Fruit fly (Drosophila melanogaster) whole organism, prepupa: Measurements from ENCODE around the gene mh.

Experiments used
- Blimp-1 ChIP-seq: fragments of 200-800 bp; sonication (Bioruptor generic); optimal IDR thresholded peaks from 3 replicates; lab custom pipeline; 2017; ENCODE audit warnings: missing biosample characterization, missing genetic modification characterization, mild to moderate bottlenecking, moderate library complexity, missing genetic modification reagents
- CG11294 ChIP-seq: fragments of 200-800 bp; sonication (Bioruptor generic); IDR thresholded peaks from 2 replicates; pipeline ENCODE4 v1.3.6; 2022; ENCODE audit warnings: missing biosample characterization, missing genetic modification characterization
- CG11902 ChIP-seq: fragments of 200-800 bp; sonication (Bioruptor generic); optimal IDR thresholded peaks from 3 replicates; lab custom pipeline; 2016; ENCODE audit warnings: missing biosample characterization, missing genetic modification characterization
- CG1621 ChIP-seq: fragments of 200-800 bp; sonication (Bioruptor generic); optimal IDR thresholded peaks from 3 replicates; lab custom pipeline; 2018; ENCODE audit warnings: missing biosample characterization, mild to moderate bottlenecking, missing genetic modification characterization
- CG16779 ChIP-seq: fragments of 200-800 bp; sonication (Bioruptor generic); optimal IDR thresholded peaks from 3 replicates; lab custom pipeline; 2017; ENCODE audit warnings: missing biosample characterization, mild to moderate bottlenecking, missing genetic modification characterization
- CG3032 ChIP-seq: fragments of 200-800 bp; optimal IDR thresholded peaks from 2 replicates; lab custom pipeline; 2019; ENCODE audit warnings: missing biosample characterization, mild to moderate bottlenecking, missing genetic modification characterization, moderate library complexity
- CG31627 ChIP-seq: fragments of 200-800 bp; sonication (Bioruptor generic); optimal IDR thresholded peaks from 3 replicates; lab custom pipeline; 2016; ENCODE audit warnings: missing biosample characterization, missing genetic modification characterization
- CG34406 ChIP-seq: fragments of 200-800 bp; sonication (Bioruptor generic); optimal IDR thresholded peaks from 3 replicates; lab custom pipeline; 2016; ENCODE audit warnings: missing biosample characterization, missing genetic modification characterization
- CG4318 ChIP-seq: fragments of 200-800 bp; sonication (Bioruptor generic); optimal IDR thresholded peaks from 3 replicates; lab custom pipeline; 2017; ENCODE audit warnings: missing biosample characterization, mild to moderate bottlenecking, missing genetic modification characterization
- CG8319 ChIP-seq: fragments of 200-800 bp; sonication (Bioruptor generic); optimal IDR thresholded peaks from 3 replicates; lab custom pipeline; 2016; ENCODE audit warnings: missing biosample characterization, missing genetic modification characterization
- CG8632 ChIP-seq: fragments of 200-800 bp; sonication (Bioruptor generic); optimal IDR thresholded peaks from 3 replicates; lab custom pipeline; 2016; ENCODE audit warnings: missing biosample characterization, missing genetic modification characterization
- Eip75B ChIP-seq: fragments of 200-800 bp; sonication (Bioruptor generic); optimal IDR thresholded peaks from 3 replicates; lab custom pipeline; 2016; ENCODE audit warnings: missing biosample characterization, missing genetic modification characterization
- Eip78C ChIP-seq: fragments of 200-800 bp; sonication (Bioruptor generic); peaks from one replicate; lab custom pipeline; 2016; ENCODE audit warnings: missing biosample characterization, missing genetic modification characterization
- Eip93F ChIP-seq: fragments of 200-800 bp; sonication (Bioruptor generic); optimal IDR thresholded peaks from 2 replicates; lab custom pipeline; 2016; ENCODE audit warnings: missing biosample characterization, mild to moderate bottlenecking, missing genetic modification characterization
- Ets21C ChIP-seq: fragments of 200-800 bp; sonication (Bioruptor generic); optimal IDR thresholded peaks from 3 replicates; lab custom pipeline; 2016; ENCODE audit warnings: missing biosample characterization, missing genetic modification characterization
- Hr38 ChIP-seq: sonication (Bioruptor generic); optimal IDR thresholded peaks from 2 replicates; lab custom pipeline; 2016; ENCODE audit warnings: missing biosample characterization, missing genetic modification characterization
- Hr39 ChIP-seq: fragments of 200-800 bp; sonication (Bioruptor generic); optimal IDR thresholded peaks from 2 replicates; lab custom pipeline; 2016; ENCODE audit warnings: missing biosample characterization, missing genetic modification characterization
- Hr4 ChIP-seq: fragments of 200-800 bp; sonication (Bioruptor generic); optimal IDR thresholded peaks from 3 replicates; lab custom pipeline; 2016; ENCODE audit warnings: missing biosample characterization, missing genetic modification characterization
- Lpt ChIP-seq: fragments of 200-800 bp; sonication (Bioruptor generic); optimal IDR thresholded peaks from 3 replicates; lab custom pipeline; 2016; ENCODE audit warnings: missing biosample characterization, missing genetic modification characterization
- Met ChIP-seq: fragments of 200-800 bp; sonication (Bioruptor generic); optimal IDR thresholded peaks from 3 replicates; lab custom pipeline; 2016; ENCODE audit warnings: missing biosample characterization, missing genetic modification characterization
- OdsH ChIP-seq: fragments of 200-800 bp; sonication (Bioruptor generic); optimal IDR thresholded peaks from 3 replicates; lab custom pipeline; 2016; ENCODE audit warnings: missing biosample characterization, missing genetic modification characterization
- Smox ChIP-seq: fragments of 200-800 bp; sonication (Bioruptor generic); optimal IDR thresholded peaks from 3 replicates; lab custom pipeline; 2016; ENCODE audit warnings: missing biosample characterization, missing genetic modification characterization
- Sox14 ChIP-seq: fragments of 200-800 bp; sonication (Bioruptor generic); optimal IDR thresholded peaks from 3 replicates; lab custom pipeline; 2016; ENCODE audit warnings: missing biosample characterization, missing genetic modification characterization
- Sox15 ChIP-seq: fragments of 200-800 bp; sonication (Bioruptor generic); optimal IDR thresholded peaks from 3 replicates; lab custom pipeline; 2016; ENCODE audit warnings: missing biosample characterization, missing genetic modification characterization
- achi ChIP-seq: fragments of 200-800 bp; sonication (Bioruptor generic); optimal IDR thresholded peaks from 3 replicates; lab custom pipeline; 2016; ENCODE audit warnings: missing biosample characterization, missing genetic modification characterization
- dsx ChIP-seq: fragments of 200-800 bp; optimal IDR thresholded peaks from 3 replicates; lab custom pipeline; 2019; ENCODE audit warnings: missing biosample characterization, mild to moderate bottlenecking, missing genetic modification characterization, moderate library complexity; ENCODE audit not compliant: poor library complexity, severe bottlenecking
- esn ChIP-seq: fragments of 200-800 bp; sonication (Bioruptor generic); optimal IDR thresholded peaks from 2 replicates; lab custom pipeline; 2016; ENCODE audit warnings: missing biosample characterization, mild to moderate bottlenecking, missing genetic modification characterization, moderate library complexity
- fd59A ChIP-seq: fragments of 200-800 bp; sonication (Bioruptor generic); optimal IDR thresholded peaks from 2 replicates; lab custom pipeline; 2017; ENCODE audit warnings: missing biosample characterization, mild to moderate bottlenecking, missing genetic modification characterization, missing genetic modification reagents
- fkh ChIP-seq: fragments of 200-800 bp; sonication (Bioruptor generic); optimal IDR thresholded peaks from 3 replicates; lab custom pipeline; 2017; ENCODE audit warnings: missing biosample characterization, mild to moderate bottlenecking, missing genetic modification characterization, moderate library complexity
- pdm3 ChIP-seq: fragments of 200-800 bp; sonication (Bioruptor generic); optimal IDR thresholded peaks from 3 replicates; lab custom pipeline; 2016; ENCODE audit warnings: missing biosample characterization, missing genetic modification characterization
- svp ChIP-seq: fragments of 200-800 bp; sonication (Bioruptor generic); peaks from one replicate; lab custom pipeline; 2016; ENCODE audit warnings: missing biosample characterization, missing genetic modification characterization
- topi ChIP-seq: fragments of 200-800 bp; sonication (Bioruptor generic); optimal IDR thresholded peaks from 3 replicates; lab custom pipeline; 2016; ENCODE audit warnings: missing biosample characterization, missing genetic modification characterization

The mh gene

DNA sequence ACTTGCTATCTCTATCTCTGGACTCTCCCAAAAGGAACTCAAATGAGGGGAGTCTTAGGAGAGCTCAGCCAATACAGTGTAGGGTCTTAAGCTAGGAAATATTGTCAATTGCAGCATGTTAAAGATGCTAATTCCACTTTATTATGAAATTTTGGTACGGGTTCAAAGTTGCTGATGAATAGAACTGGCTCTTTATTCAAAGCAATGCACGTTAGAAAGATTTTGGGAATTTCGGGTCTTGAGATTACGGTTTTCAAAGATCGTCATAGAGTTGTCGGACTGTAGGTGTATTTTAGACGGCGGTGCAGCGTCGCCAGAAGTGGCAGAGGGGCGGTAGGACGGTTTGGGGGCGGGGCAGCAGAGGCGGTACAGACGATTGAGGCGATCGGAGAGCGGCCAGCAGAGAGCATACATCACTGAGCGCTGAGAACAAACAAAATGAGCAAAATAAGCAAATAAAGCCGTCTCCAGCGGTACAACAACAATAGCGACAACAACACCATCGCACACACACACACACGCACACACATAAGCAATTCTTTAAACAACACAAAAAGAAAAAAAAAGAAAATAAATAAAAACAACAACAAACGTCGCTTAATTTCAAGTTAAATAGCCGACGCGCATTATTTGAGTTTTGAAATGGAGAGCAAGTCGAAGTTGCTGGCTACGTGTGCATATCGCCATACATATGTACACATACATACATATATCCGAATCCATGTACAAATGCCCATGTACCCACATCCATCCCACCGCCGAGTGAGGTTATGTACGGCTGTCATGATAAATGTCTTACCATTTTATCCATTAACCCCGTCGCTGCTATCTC lies 22.5 kb upstream of the mh start (continued):
- no peak for TF ChIP-seq Hr39 (GFP tag; lab: Kevin White, UChicago)
- TF ChIP-seq CG11902, result no peak
- no peak for TF ChIP-seq Met (GFP tag; lab: Kevin White, UChicago)
- TF ChIP-seq esn (GFP tag; lab: Kevin White, UChicago), result no peak
- no peak for TF ChIP-seq Eip93F (GFP tag; lab: Kevin White, UChicago)
- no peak for TF ChIP-seq CG11294 (GFP tag; lab: Robert Waterston, UW)
- no peak for TF ChIP-seq Sox15 (GFP tag; lab: Kevin White, UChicago)
- TF ChIP-seq Hr4, result no peak
- no peak for TF ChIP-seq achi (GFP tag; lab: Kevin White, UChicago)
- TF ChIP-seq CG34406 (GFP tag; lab: Kevin White, UChicago), result no peak
- no peak for TF ChIP-seq Eip75B
- no peak for TF ChIP-seq Sox14 (GFP tag; lab: Kevin White, UChicago)
- no peak for TF ChIP-seq Blimp-1 (GFP tag; lab: Kevin White, UChicago)
- no peak for TF ChIP-seq Smox (GFP tag; lab: Kevin White, UChicago)
- no peak for TF ChIP-seq CG4318 (GFP tag; lab: Kevin White, UChicago)
- no peak for TF ChIP-seq svp (GFP tag; lab: Kevin White, UChicago)
- no peak for TF ChIP-seq CG1621 (tag; lab: Kevin White, UChicago)
- TF ChIP-seq CG16779 (tag; lab: Kevin White, UChicago), result peak; percentile 5
- TF ChIP-seq CG8632 (GFP tag; lab: Kevin White, UChicago), result no peak
- TF ChIP-seq CG31627 (GFP tag; lab: Kevin White, UChicago), result no peak
- TF ChIP-seq pdm3 (GFP tag; lab: Kevin White, UChicago), result no peak
- no peak for TF ChIP-seq Hr38 (GFP tag; lab: Kevin White, UChicago)

DNA sequence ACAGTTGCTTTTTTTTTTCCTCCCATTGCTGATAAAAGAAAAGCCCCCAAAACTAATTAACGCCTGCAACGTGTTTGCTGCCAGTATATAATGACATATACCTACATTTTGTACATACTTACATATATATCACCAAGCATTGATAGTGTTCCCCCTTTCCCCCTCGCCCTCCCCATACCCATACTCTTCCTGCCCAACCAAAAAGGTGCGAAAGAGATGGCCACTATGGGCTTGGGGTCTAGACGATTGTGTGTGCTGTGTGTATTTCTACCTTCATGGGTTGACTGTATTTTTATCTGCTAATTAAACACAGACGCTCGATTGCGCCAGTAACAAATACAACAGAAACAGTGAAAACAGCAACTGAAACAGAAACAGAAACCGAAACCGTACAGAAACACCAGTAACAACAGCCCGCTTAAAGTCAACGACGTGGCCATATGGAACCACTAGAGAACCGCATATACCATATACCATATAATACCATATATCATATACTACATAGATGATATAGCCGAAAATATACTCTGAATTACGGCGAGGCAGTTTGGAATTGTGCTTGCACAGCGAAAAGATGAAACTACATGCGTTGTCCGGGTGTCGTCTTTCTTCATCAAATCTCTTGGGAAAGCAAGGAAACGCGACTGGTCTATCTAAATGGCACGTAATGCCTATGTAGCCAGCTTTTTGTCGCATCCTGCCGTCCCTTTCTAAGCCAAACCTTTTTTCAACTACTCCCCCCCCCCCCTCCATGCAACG lies 21.6 kb upstream of the mh start:
- TF ChIP-seq fd59A (GFP tag; lab: Kevin White, UChicago) (no peak), Eip78C (GFP tag; lab: Kevin White, UChicago) (no peak), fkh (GFP tag; lab: Kevin White, UChicago) (peak; percentile 76), Hr4 (no peak)
- TF ChIP-seq, all 60 proteins: peak for 1

DNA sequence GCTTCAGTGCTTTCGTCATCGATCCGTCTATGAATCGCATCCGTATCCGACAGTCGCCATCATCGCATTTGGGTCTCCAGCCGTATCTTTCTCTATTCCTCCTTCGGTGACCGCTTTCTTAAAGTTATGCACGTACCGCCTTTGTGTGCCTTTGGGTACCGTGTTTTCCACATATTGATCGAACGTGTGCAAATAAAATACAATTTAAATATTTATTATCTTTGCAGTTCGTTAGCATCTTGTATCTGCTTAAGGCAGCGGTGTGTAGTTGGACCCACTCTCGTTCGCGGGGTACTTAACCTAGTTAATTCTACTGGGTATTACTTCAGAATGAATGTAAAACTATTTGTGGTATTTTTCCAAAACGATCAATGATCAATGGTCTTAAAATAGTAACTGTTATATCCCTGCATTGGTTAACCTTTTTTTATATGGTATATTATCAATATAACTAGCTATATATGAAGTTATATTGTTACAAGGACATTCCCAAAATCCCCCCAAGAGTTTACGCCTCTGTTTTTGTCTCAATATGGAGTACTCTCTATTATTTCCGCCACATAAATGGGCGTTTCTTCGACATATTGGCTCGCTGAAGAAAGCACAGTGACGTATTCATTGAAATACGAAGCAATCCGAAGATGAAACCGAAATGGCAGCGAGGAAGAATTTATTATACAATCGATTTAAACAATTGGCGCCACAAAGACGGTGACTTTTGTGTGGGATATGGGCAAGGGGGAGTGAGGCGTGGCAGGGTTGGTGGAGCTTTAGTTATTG lies 20.6 kb upstream of the mh start:
- TF ChIP-seq Lpt (GFP tag; lab: Kevin White, UChicago), result no peak
- TF ChIP-seq esn (GFP tag; lab: Kevin White, UChicago), result no peak
- peak; percentile 61 for TF ChIP-seq fkh (GFP tag; lab: Kevin White, UChicago)
- TF ChIP-seq dsx (GFP tag; lab: Kevin White, UChicago), result no peak
- no peak for TF ChIP-seq topi (GFP tag; lab: Kevin White, UChicago)
- peak; percentile 53 for TF ChIP-seq Eip78C (GFP tag; lab: Kevin White, UChicago)
- TF ChIP-seq Sox15 (GFP tag; lab: Kevin White, UChicago), result no peak
- TF ChIP-seq achi (GFP tag; lab: Kevin White, UChicago), result no peak
- no peak for TF ChIP-seq pdm3 (GFP tag; lab: Kevin White, UChicago)
- TF ChIP-seq fd59A (GFP tag; lab: Kevin White, UChicago), result no peak

DNA sequence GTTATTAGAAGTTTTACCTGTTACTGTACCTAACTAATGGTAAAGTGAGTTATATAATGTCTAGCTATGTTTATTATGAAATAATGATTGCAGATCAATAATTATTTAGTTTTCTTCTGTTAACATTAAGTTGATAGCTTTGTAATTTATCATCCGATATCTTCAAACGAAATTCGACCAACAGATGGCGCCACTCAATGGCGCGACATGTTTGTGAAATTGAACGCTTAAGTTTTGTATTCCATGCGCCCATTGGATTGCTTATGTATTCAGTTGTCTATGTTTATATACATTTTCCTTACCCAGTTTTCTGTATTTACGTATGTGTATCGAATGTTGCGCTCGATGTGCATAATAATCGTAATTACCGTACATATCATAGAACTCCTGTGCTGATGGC lies 15.3 kb upstream of the mh start:
- no peak for TF ChIP-seq CG3032 (tag; lab: Kevin White, UChicago)
- TF ChIP-seq CG8319 (GFP tag; lab: Kevin White, UChicago), result no peak
- TF ChIP-seq Ets21C (GFP tag; lab: Kevin White, UChicago), result no peak
- no peak for TF ChIP-seq OdsH (GFP tag; lab: Kevin White, UChicago)
- TF ChIP-seq CG31627 (GFP tag; lab: Kevin White, UChicago), result no peak
